1 worm cellular context compared by ENCODE assay signal in genomic region chrX:13108664-13109063, ce11.
A peak's percentile ranks its signal among the peaks of the same experiment; 100 is the strongest.
TF ChIP-seq lines count a peak whose summit lies in the region.

No protein-coding gene starts in this region.

TF ChIP-seq in whole organism, young adult, 124 proteins besides CTCF, POLR2A, EP300 and RAD21 (continued from another document):
- TF ChIP-seq mel-28 (tag; optimal IDR thresholded peaks at IDR 0.05; lab: Kevin White, UChicago; ENCODE audit: borderline replicate concordance) (peak; percentile 19), unc-130 (GFP tag; optimal IDR thresholded peaks at IDR 0.05; lab: Kevin White, UChicago) (no peak), sptf-2 (GFP tag; optimal IDR thresholded peaks at IDR 0.05; lab: Kevin White, UChicago) (no peak), mxl-1 (tag; optimal IDR thresholded peaks at IDR 0.05; lab: Kevin White, UChicago) (peak; percentile 2), mes-4 (tag; optimal IDR thresholded peaks at IDR 0.05; lab: Kevin White, UChicago) (no peak), nhr-90 (tag; optimal IDR thresholded peaks at IDR 0.05; lab: Kevin White, UChicago) (peak; percentile 28), Y53G8AR.9 (GFP tag; conservative IDR thresholded peaks at IDR 0.05; lab: Robert Waterston, UW) (peak; percentile 79; the same call in 1 of the 2 replicates), Y79H2A.3 (GFP tag; conservative IDR thresholded peaks at IDR 0.05; lab: Robert Waterston, UW) (no peak), lin-40 (tag; optimal IDR thresholded peaks at IDR 0.05; lab: Kevin White, UChicago) (peak; percentile 37), snpc-3.4 (tag; optimal IDR thresholded peaks at IDR 0.05; lab: Kevin White, UChicago) (no peak), madf-10 (tag; optimal IDR thresholded peaks at IDR 0.05; lab: Kevin White, UChicago) (no peak), ccch-3 (GFP tag; optimal IDR thresholded peaks at IDR 0.05; lab: Kevin White, UChicago) (no peak), B0336.3 (GFP tag; IDR thresholded peaks at IDR 0.05; lab: Robert Waterston, UW) (peak; percentile 35; the same call in 1 of the 2 replicates), F55B11.4 (tag; optimal IDR thresholded peaks at IDR 0.05; lab: Kevin White, UChicago; ENCODE audit: borderline replicate concordance, insufficient read depth) (no peak), nfya-1 (tag; optimal IDR thresholded peaks at IDR 0.05; lab: Kevin White, UChicago; ENCODE audit: borderline replicate concordance, insufficient read depth) (no peak), C17E4.6 (GFP tag; IDR thresholded peaks at IDR 0.05; lab: Robert Waterston, UW) (no peak), hmg-1.2 (GFP tag; IDR thresholded peaks at IDR 0.05; lab: Robert Waterston, UW) (peak; percentile 21; the same call in 1 of the 2 replicates), cebp-1 (GFP tag; IDR thresholded peaks at IDR 0.05; lab: Robert Waterston, UW) (no peak), cebp-1 (tag; optimal IDR thresholded peaks at IDR 0.05; lab: Kevin White, UChicago) (peak; percentile 67), D2030.7 (GFP tag; IDR thresholded peaks at IDR 0.05; lab: Robert Waterston, UW) (no peak), tlf-1 (GFP tag; optimal IDR thresholded peaks at IDR 0.05; lab: Kevin White, UChicago) (peak; percentile 15), B0261.1 (tag; optimal IDR thresholded peaks at IDR 0.05; lab: Kevin White, UChicago) (no peak), pha-4 (tag; optimal IDR thresholded peaks at IDR 0.05; lab: Kevin White, UChicago) (no peak), gei-17 (GFP tag; optimal IDR thresholded peaks at IDR 0.05; lab: Kevin White, UChicago) (peak; percentile 4), pbrm-1 (GFP tag; IDR thresholded peaks at IDR 0.05; lab: Robert Waterston, UW) (0 out of 2 replicates have a peak, but pooled peaks have one; percentile 41), ztf-25 (GFP tag; IDR thresholded peaks at IDR 0.05; lab: Robert Waterston, UW) (no peak), rpc-1 (optimal IDR thresholded peaks at IDR 0.05; lab: Kevin White, UChicago) (no peak), rpc-1 (tag; optimal IDR thresholded peaks at IDR 0.05; lab: Kevin White, UChicago) (no peak), egrh-3 (GFP tag; IDR thresholded peaks at IDR 0.05; lab: Robert Waterston, UW) (no peak), ztf-3 (GFP tag; optimal IDR thresholded peaks at IDR 0.05; lab: Kevin White, UChicago) (no peak), nhr-120 (GFP tag; IDR thresholded peaks at IDR 0.05; lab: Robert Waterston, UW) (no peak)
